Worm (Caenorhabditis elegans): ENCODE data around the gene F43E2.1.

The F43E2.1 gene

DNA sequence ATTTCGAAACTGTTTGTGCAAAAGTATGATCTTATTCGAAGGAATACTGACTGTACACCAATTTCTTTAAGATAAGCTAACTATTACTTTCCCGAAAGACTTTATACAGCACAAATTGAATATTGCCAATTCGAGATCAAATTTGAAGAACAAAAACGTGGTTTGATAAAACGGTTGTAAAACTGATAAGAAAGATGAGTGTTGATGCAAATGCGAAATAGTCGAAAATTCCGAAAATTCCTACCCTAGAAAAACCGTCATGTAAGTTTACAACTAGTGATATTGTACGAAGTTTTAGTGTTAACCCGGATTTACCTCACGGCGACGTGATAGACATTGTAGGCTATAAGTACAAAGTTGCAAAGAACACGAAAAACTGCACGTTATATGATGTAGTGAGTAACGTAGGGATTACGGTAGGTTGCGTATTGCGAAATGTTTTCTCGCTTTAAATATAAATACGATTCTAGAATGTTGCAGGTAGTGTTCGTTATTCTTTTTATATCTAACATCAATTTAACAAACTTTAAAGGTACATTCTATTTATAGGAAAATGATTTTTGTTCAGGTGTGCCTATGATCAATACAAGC, 45.8 kb downstream of the F43E2.1 start:
- no peak for TF ChIP-seq lin-32 (GFP tag; optimal IDR thresholded peaks at IDR 0.05)
- no peak for TF ChIP-seq cnd-1 (tag; optimal IDR thresholded peaks at IDR 0.05)
- no peak for TF ChIP-seq zip-8 (tag; optimal IDR thresholded peaks at IDR 0.05)
- no peak for TF ChIP-seq nhr-237 (tag; optimal IDR thresholded peaks at IDR 0.05)
- no peak for TF ChIP-seq lin-13 (tag; optimal IDR thresholded peaks at IDR 0.05)

Data from whole organism, mixed stage, embryonic.